Worm (Caenorhabditis elegans): ENCODE results near the gene C47E8.9.

C47E8.9 gene

DNA sequence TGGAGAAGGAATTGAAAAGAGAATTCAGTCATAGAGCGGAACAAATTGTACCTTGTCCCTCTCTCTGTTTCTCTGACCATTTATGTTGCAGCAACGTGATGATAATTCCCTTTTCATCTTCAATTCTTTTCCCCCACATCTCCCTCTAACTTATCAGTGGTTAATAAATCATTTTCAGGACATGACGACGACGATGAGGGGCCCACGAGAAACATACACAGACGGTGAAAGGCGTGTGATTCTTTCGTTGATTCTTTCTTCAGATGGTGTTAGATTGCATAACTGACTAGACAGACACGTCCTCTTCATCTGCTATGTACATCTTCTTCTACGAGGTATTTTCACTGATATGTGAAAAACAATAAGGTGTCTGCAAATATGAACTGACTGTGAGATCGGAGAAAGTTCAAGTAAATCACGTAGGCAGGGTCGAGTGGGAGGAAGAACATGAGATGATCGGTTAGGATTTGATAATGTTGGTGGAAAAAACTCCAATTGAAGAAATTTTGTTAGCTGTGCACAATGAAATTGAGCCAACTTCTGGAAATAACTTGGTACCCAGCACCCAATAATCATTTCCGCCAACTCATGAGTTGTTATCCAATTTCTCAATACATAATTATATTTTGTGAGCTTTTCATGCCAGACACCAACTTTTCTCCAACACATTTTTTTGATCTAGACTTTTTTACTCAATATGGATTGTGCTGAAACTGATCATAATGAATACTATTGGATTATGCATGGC is 2.3 kb upstream of the C47E8.9 start, which contains the start of gene srh-17 (continued):
- TF ChIP-seq dmd-6 (GFP tag; IDR thresholded peaks at IDR 0.05) (peak; percentile 49), aha-1 (tag) (peak; percentile 92), Y75B8A.6 (GFP tag; IDR thresholded peaks at IDR 0.05) (no peak), madf-5 (GFP tag; IDR thresholded peaks at IDR 0.05) (no peak), F10B5.3 (tag; optimal IDR thresholded peaks at IDR 0.05) (no peak), F44E2.7 (GFP tag; IDR thresholded peaks at IDR 0.05) (no peak), ces-1 (GFP tag; optimal IDR thresholded peaks at IDR 0.05) (no peak), Y105C5A.15 (GFP tag; IDR thresholded peaks at IDR 0.05) (no peak), nhr-237 (tag; optimal IDR thresholded peaks at IDR 0.05) (no peak), ceh-62 (tag; optimal IDR thresholded peaks at IDR 0.05) (no peak), spr-3 (GFP tag; optimal IDR thresholded peaks at IDR 0.05) (no peak), ceh-28 (tag; optimal IDR thresholded peaks at IDR 0.05) (no peak), tag-97 (GFP tag; IDR thresholded peaks at IDR 0.05) (no peak), tra-1 (GFP tag; IDR thresholded peaks at IDR 0.05) (no peak), hlh-30 (tag; optimal IDR thresholded peaks at IDR 0.05; ENCODE audit: insufficient read depth) (peak; percentile 77), nhr-6 (tag; optimal IDR thresholded peaks at IDR 0.05) (peak; percentile 5), nhr-11 (tag; optimal IDR thresholded peaks at IDR 0.05) (peak; percentile 14), mep-1 (tag; optimal IDR thresholded peaks at IDR 0.05) (no peak), nhr-28 (tag; optimal IDR thresholded peaks at IDR 0.05) (peak; percentile 71), lin-39 (tag; optimal IDR thresholded peaks at IDR 0.05) (no peak), hif-1 (tag; optimal IDR thresholded peaks at IDR 0.05) (peak; percentile 53 to 76), daf-16 (GFP tag; optimal IDR thresholded peaks at IDR 0.05) (no peak), daf-16 (tag; optimal IDR thresholded peaks at IDR 0.05) (no peak), duxl-1 (tag; optimal IDR thresholded peaks at IDR 0.05; ENCODE audit: poor library complexity) (no peak), ZK546.5 (tag; optimal IDR thresholded peaks at IDR 0.05) (no peak), daf-8 (GFP tag; IDR thresholded peaks at IDR 0.05) (no peak), dve-1 (tag; optimal IDR thresholded peaks at IDR 0.05; ENCODE audit: insufficient read depth) (no peak), egl-27 (tag; optimal IDR thresholded peaks at IDR 0.05) (no peak), madf-9 (GFP tag; conservative IDR thresholded peaks at IDR 0.05) (no peak), nhr-10 (tag; optimal IDR thresholded peaks at IDR 0.05) (no peak), D1046.2 (GFP tag; IDR thresholded peaks at IDR 0.05) (no peak), fkh-10 (GFP tag; optimal IDR thresholded peaks at IDR 0.05) (no peak), zip-2 (tag; optimal IDR thresholded peaks at IDR 0.05) (no peak), fos-1 (tag; optimal IDR thresholded peaks at IDR 0.05) (no peak), mxl-3 (GFP tag; optimal IDR thresholded peaks at IDR 0.05) (peak; percentile 93), lin-38 (GFP tag; IDR thresholded peaks at IDR 0.05) (no peak), nhr-25 (tag; optimal IDR thresholded peaks at IDR 0.05; ENCODE audit: borderline replicate concordance, insufficient read depth) (peak; percentile 20), zfp-2 (tag; optimal IDR thresholded peaks at IDR 0.05) (no peak), T20F7.1 (GFP tag; optimal IDR thresholded peaks at IDR 0.05) (no peak), zag-1 (tag; optimal IDR thresholded peaks at IDR 0.05) (no peak), snpc-1.2 (GFP tag; IDR thresholded peaks at IDR 0.05) (no peak), lim-7 (GFP tag; IDR thresholded peaks at IDR 0.05) (no peak), snpc-4 (tag; optimal IDR thresholded peaks at IDR 0.05) (no peak), nhr-102 (tag; optimal IDR thresholded peaks at IDR 0.05) (no peak), php-3 (GFP tag; IDR thresholded peaks at IDR 0.05) (no peak), arid-1 (GFP tag; conservative IDR thresholded peaks at IDR 0.05) (no peak), nhr-76 (tag; optimal IDR thresholded peaks at IDR 0.05) (no peak), mdt-29 (GFP tag; IDR thresholded peaks at IDR 0.05) (no peak), ama-1 (optimal IDR thresholded peaks at IDR 0.05) (no peak), ceh-82 (tag; optimal IDR thresholded peaks at IDR 0.05) (no peak), nhr-77 (tag; optimal IDR thresholded peaks at IDR 0.05) (no peak), vab-7 (GFP tag; IDR thresholded peaks at IDR 0.05) (no peak)

Measured in whole organism, L4 larva.